Worm (Caenorhabditis elegans) whole organism, late embryonic: ENCODE data around the gene ZK546.19.
"Not testable (repeated sequence)": the region's sequence is repeated elsewhere in the genome, so short reads cannot be mapped to it uniquely, and the experiment has no call there.

Experiments
- C08G9.2 ChIP-seq: sonication (generic microtip); optimal IDR thresholded peaks from 2 replicates; lab custom pipeline; 2016; ENCODE audit warnings: mild to moderate bottlenecking, missing genetic modification characterization, moderate library complexity, missing compliant biosample characterization
- F13H6.1 ChIP-seq: sonication (generic microtip); optimal IDR thresholded peaks from 2 replicates; lab custom pipeline; 2016; ENCODE audit warnings: missing genetic modification characterization, missing compliant biosample characterization
- K09A11.1 ChIP-seq: sonication (generic microtip); optimal IDR thresholded peaks from 2 replicates; lab custom pipeline; 2017; ENCODE audit warnings: antibody characterized with exemption, mild to moderate bottlenecking, missing genetic modification characterization, missing compliant biosample characterization; ENCODE audit not compliant: insufficient read depth
- ceh-18 ChIP-seq: sonication (generic microtip); optimal IDR thresholded peaks from 2 replicates; lab custom pipeline; 2016; ENCODE audit warnings: missing genetic modification characterization, missing compliant biosample characterization
- ceh-24 ChIP-seq: sonication (generic microtip); optimal IDR thresholded peaks from 2 replicates; lab custom pipeline; 2016; ENCODE audit warnings: mild to moderate bottlenecking, missing genetic modification characterization, missing compliant biosample characterization
- ceh-30 ChIP-seq: fragments of 150-350 bp; optimal IDR thresholded peaks from 2 replicates; lab custom pipeline; 2014; ENCODE audit warnings: missing biosample characterization, missing genetic modification characterization
- ceh-31 ChIP-seq: sonication (generic microtip); optimal IDR thresholded peaks from 2 replicates; lab custom pipeline; 2016; ENCODE audit warnings: missing genetic modification characterization, missing compliant biosample characterization
- ceh-34 ChIP-seq: sonication (generic microtip); optimal IDR thresholded peaks from 2 replicates; lab custom pipeline; 2016; ENCODE audit warnings: mild to moderate bottlenecking, missing genetic modification characterization, missing compliant biosample characterization
- ceh-45 ChIP-seq: fragments of 200-800 bp; sonication (Bioruptor generic); IDR thresholded peaks from 2 replicates; pipeline ENCODE4 v1.3.6; 2022; ENCODE audit warnings: missing genetic modification reagents, missing genetic modification characterization, missing compliant biosample characterization
- ceh-48 ChIP-seq: sonication (generic microtip); optimal IDR thresholded peaks from 2 replicates; lab custom pipeline; 2016; ENCODE audit warnings: missing genetic modification characterization, inconsistent platforms, missing compliant biosample characterization
- ceh-9 ChIP-seq: sonication (generic microtip); optimal IDR thresholded peaks from 2 replicates; lab custom pipeline; 2016; ENCODE audit warnings: mild to moderate bottlenecking, missing genetic modification characterization, inconsistent platforms, missing compliant biosample characterization
- che-1 ChIP-seq: sonication (generic microtip); optimal IDR thresholded peaks from 2 replicates; lab custom pipeline; 2016; ENCODE audit warnings: mild to moderate bottlenecking, missing genetic modification characterization, missing compliant biosample characterization
- dve-1 ChIP-seq: sonication (generic microtip); optimal IDR thresholded peaks from 2 replicates; lab custom pipeline; 2017; ENCODE audit warnings: antibody characterized with exemption, mild to moderate bottlenecking, missing genetic modification characterization, missing compliant biosample characterization
- elt-2 ChIP-seq: sonication (generic microtip); optimal IDR thresholded peaks from 2 replicates; lab custom pipeline; 2016; ENCODE audit warnings: missing genetic modification reagents, missing genetic modification characterization, missing compliant biosample characterization
- elt-4 ChIP-seq: sonication (generic microtip); optimal IDR thresholded peaks from 2 replicates; lab custom pipeline; 2016; ENCODE audit warnings: missing genetic modification characterization, missing compliant biosample characterization
- ets-4 ChIP-seq: sonication (generic microtip); optimal IDR thresholded peaks from 2 replicates; lab custom pipeline; 2016; ENCODE audit warnings: missing genetic modification characterization, missing compliant biosample characterization
- fax-1 ChIP-seq: sonication (generic microtip); optimal IDR thresholded peaks from 2 replicates; lab custom pipeline; 2016; ENCODE audit warnings: missing genotype, missing genetic modification characterization, missing compliant biosample characterization
- hlh-13 ChIP-seq: fragments of 200-800 bp; sonication (Bioruptor generic); optimal IDR thresholded peaks from 2 replicates; lab custom pipeline; 2018; ENCODE audit warnings: mild to moderate bottlenecking, missing genetic modification characterization, missing compliant biosample characterization
- hlh-30 ChIP-seq: sonication (generic microtip); optimal IDR thresholded peaks from 2 replicates; lab custom pipeline; 2017; ENCODE audit warnings: antibody characterized with exemption, missing genetic modification characterization, missing compliant biosample characterization; ENCODE audit not compliant: insufficient read depth
- hlh-6 ChIP-seq: sonication (generic microtip); optimal IDR thresholded peaks from 2 replicates; lab custom pipeline; 2016; ENCODE audit warnings: missing genotype, missing genetic modification characterization, missing compliant biosample characterization
- nfya-1 ChIP-seq: sonication (generic microtip); optimal IDR thresholded peaks from 2 replicates; lab custom pipeline; 2017; ENCODE audit warnings: missing genetic modification characterization, mild to moderate bottlenecking, missing compliant biosample characterization, antibody characterized with exemption, moderate library complexity
- nhr-232 ChIP-seq: sonication (generic microtip); optimal IDR thresholded peaks from 2 replicates; lab custom pipeline; 2016; ENCODE audit warnings: missing genetic modification characterization, missing compliant biosample characterization
- npax-4 ChIP-seq: sonication (generic microtip); optimal IDR thresholded peaks from 2 replicates; lab custom pipeline; 2016; ENCODE audit warnings: missing genetic modification characterization, missing compliant biosample characterization
- pax-1 ChIP-seq: fragments of 150-350 bp; optimal IDR thresholded peaks from 2 replicates; lab custom pipeline; 2014; ENCODE audit warnings: missing biosample characterization, missing genetic modification characterization
- pha-4 ChIP-seq: fragments of 150-350 bp; optimal IDR thresholded peaks from 2 replicates; lab custom pipeline; 2018; ENCODE audit warnings: missing biosample characterization, missing genetic modification reagents, missing genetic modification characterization
- ref-2 ChIP-seq: sonication (generic microtip); optimal IDR thresholded peaks from 2 replicates; lab custom pipeline; 2016; ENCODE audit warnings: missing genetic modification characterization, missing compliant biosample characterization
- rnt-1 ChIP-seq: sonication (generic microtip); optimal IDR thresholded peaks from 2 replicates; lab custom pipeline; 2016; ENCODE audit warnings: missing genetic modification characterization, missing compliant biosample characterization
- tbx-2 ChIP-seq: sonication (generic microtip); optimal IDR thresholded peaks from 2 replicates; lab custom pipeline; 2016; ENCODE audit warnings: missing genetic modification characterization, missing compliant biosample characterization
- unc-3 ChIP-seq, 2 experiments: fragments of 200-800 bp in 1 of 2; sonication (Bioruptor generic) in 1 of 2; sonication (generic microtip) in 1 of 2; conservative IDR thresholded peaks in 1 of 2; optimal IDR thresholded peaks in 1 of 2; 2 replicates each; pipeline versions ENCODE4 v1.3.6 to Lab custom; 2016 to 2022; ENCODE audit warnings: missing compliant biosample characterization in 2 of 2, missing genetic modification characterization in 2 of 2, missing genetic modification reagents in 1 of 2
- unc-42 ChIP-seq: sonication (generic microtip); optimal IDR thresholded peaks from 2 replicates; lab custom pipeline; 2016; ENCODE audit warnings: missing genotype, missing genetic modification characterization, missing compliant biosample characterization
- unc-55 ChIP-seq: sonication (generic microtip); optimal IDR thresholded peaks from 2 replicates; lab custom pipeline; 2017; ENCODE audit warnings: missing biosample characterization, missing genetic modification reagents, missing genetic modification characterization
- unc-86 ChIP-seq: sonication (generic microtip); optimal IDR thresholded peaks from 2 replicates; lab custom pipeline; 2016; ENCODE audit warnings: missing genetic modification characterization, missing compliant biosample characterization

The ZK546.19 gene

DNA sequence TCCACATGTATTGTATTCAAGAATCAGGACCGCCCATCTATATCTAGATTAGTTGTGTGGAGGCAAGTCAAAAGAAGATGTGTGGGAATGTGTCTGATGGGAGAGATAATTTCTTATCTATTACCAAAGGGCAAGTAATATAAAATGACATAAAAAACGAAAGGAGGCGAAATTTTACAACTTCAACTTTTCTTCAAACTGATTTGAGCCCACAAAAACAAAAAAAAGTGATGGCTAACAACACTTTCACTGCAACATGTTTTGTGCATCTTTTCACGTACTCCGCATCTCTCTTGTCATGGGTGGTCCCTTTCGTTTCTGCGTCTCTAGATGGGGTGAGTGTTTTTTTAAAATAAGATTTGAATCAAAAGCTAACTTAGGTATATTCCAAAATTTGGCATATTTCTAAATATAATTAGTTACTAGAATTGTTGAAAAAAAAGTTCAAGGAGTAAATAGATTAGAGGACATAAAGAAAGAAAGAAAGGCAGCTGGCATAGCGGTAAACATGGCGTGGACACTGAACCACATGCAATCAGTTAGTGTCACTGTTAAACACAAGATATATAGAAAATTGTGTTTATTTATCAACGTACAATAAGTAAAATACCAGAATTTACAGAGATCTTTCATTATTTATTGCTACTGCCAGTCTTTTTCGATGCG lies at the start of gene ZK546.19:
Gene ZK546.19 (plus strand): TSS at position 186 of the 666 bp plus-strand sequence.
- TF ChIP-seq unc-3 (GFP tag; conservative IDR thresholded peaks at IDR 0.05; lab: Robert Waterston, UW) (no peak), unc-3 (tag; optimal IDR thresholded peaks at IDR 0.05; lab: Kevin White, UChicago) (no peak), rnt-1 (tag; lab: Kevin White, UChicago) (peak; percentile 27), hlh-6 (no peak), unc-42 (tag; lab: Kevin White, UChicago) (peak; percentile 5)
- TF ChIP-seq, all 69 proteins: peak for 2

DNA sequence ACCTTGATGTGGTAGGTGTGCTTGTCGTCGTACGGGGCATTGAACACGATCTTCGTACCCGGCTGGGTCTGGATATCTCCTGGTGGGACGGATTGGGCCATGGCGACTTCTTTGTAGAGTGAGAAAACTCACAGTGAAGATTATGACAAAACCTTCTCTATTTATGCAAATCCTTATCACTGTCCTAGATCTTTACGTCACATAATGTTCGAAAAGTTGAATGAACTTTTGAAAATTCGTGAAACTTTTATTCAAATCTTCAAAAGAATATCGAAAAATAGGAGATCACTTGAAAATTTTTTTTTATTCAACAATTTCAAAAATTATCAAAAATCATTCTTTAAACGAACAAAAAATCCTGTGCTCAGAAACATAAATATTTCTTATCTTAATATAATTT lies 48.9 kb upstream of the ZK546.19 start, which contains the start of gene msp-33:
Gene msp-33 (minus strand): TSS at position 101 of the 400 bp plus-strand sequence.
- TF ChIP-seq ceh-45 (GFP tag; lab: Robert Waterston, UW) (no peak), dve-1 (tag; lab: Kevin White, UChicago) (no peak), ceh-9 (tag; lab: Kevin White, UChicago) (no peak), nhr-232 (tag; lab: Kevin White, UChicago) (no peak), unc-86 (tag; lab: Kevin White, UChicago) (no peak), ets-4 (tag; lab: Kevin White, UChicago) (no peak), F13H6.1 (tag; lab: Kevin White, UChicago) (no peak), che-1 (tag; lab: Kevin White, UChicago) (no peak), fax-1 (no peak), pax-1 (no peak), hlh-6 (no peak), ceh-24 (no peak), unc-55 (GFP tag; lab: Kevin White, UChicago) (no peak), elt-4 (tag; lab: Kevin White, UChicago) (no peak), ceh-34 (tag; lab: Kevin White, UChicago) (no peak)

DNA sequence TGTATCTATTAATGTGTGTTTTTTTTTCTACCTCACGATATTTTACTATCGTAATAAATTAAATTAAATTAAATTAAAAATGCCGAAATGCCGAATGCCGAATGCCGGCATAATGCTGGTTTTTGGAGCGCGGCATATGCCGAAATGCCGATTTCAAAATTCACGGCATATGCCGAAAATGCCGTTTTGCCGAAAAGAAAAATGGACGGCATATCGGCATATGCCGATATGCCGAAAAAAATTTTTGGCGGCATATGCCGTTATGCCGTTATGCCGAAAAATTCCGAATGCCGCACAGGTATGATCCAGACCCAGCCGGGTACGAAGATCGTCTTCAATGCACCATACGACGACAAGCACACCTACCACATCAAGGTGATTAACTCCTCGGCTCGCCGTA lies 43.0 kb upstream of the ZK546.19 start, which contains the start of gene msp-32:
Gene msp-32 (plus strand): TSS at position 301 of the 400 bp plus-strand sequence.
- not testable (repeated sequence) for TF ChIP-seq fax-1; npax-4 (tag; lab: Kevin White, UChicago); unc-42 (tag; lab: Kevin White, UChicago)

DNA sequence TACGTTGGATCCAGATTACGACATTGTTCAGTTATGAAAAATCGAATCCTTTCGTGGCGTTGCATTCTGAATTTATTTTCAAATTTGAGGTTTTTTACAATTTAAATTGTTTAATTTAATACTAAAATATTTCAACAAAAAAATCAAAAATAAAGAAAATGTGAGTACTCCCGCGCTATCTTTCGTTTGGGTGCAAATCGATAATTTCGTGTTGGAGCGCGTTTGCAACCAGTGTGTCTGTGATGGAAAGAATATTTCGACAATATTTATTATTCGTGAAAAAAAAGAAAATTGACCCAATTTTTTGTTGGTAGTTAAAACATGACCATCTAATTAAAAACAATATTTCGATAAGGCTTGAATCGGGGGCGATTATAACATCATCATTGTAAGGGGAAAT lies 39.5 kb upstream of the ZK546.19 start, which contains the start of gene R05F9.9:
Gene R05F9.9 (minus strand): TSS at position 66 of the 400 bp plus-strand sequence.
- TF ChIP-seq K09A11.1 (tag; lab: Kevin White, UChicago) (no peak), fax-1 (no peak), elt-2 (tag; lab: Kevin White, UChicago) (peak; percentile 35), ceh-48 (tag; lab: Kevin White, UChicago) (peak; percentile 79)

DNA sequence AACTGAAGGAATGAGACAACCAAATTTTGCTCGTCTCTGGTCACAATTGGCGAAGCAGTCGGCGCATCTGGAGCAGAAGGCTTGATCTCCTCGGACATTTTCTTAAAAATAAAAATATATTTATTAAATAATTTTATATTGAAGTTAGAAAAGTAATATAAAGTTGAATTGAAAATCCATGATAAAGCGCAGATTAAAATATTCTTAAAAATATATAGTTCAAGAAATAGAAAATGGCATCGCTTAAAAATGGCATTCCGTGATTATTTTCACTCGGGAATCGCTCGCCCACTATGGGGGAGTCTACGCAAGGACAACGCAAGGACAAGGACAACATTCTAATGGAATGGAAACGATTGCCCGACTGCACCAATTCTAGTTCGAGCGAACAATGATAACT lies 37.8 kb upstream of the ZK546.19 start, which contains the start of gene sgt-1:
Gene sgt-1 (minus strand): TSS at position 101 of the 400 bp plus-strand sequence.
- TF ChIP-seq ceh-24; ref-2 (tag; lab: Kevin White, UChicago); hlh-13 (GFP tag; lab: Kevin White, UChicago): not testable (repeated sequence)

ce11 chrII:4904277-4904676 lies 37.2 kb upstream of the ZK546.19 start:
- TF ChIP-seq hlh-30 (tag; lab: Kevin White, UChicago) = peak; percentile 56
- TF ChIP-seq C08G9.2 = no peak
- no peak for TF ChIP-seq ceh-48 (tag; lab: Kevin White, UChicago)
- no peak for TF ChIP-seq unc-86 (tag; lab: Kevin White, UChicago)
- TF ChIP-seq dve-1 (tag; lab: Kevin White, UChicago) = peak; percentile 44
- TF ChIP-seq ets-4 (tag; lab: Kevin White, UChicago) = peak; percentile 1
- TF ChIP-seq tbx-2 (tag; lab: Kevin White, UChicago) = peak; percentile 34
- peak; percentile 64 for TF ChIP-seq ceh-31 (tag; lab: Kevin White, UChicago)
- peak; percentile 47 for TF ChIP-seq ceh-30 (tag; lab: Kevin White, UChicago)
- peak; percentile 70 for TF ChIP-seq rnt-1 (tag; lab: Kevin White, UChicago)
- TF ChIP-seq unc-42 (tag; lab: Kevin White, UChicago) = peak; percentile 86
- no peak for TF ChIP-seq ref-2 (tag; lab: Kevin White, UChicago)
- TF ChIP-seq nfya-1 = peak; percentile 87
- TF ChIP-seq ceh-24 = no peak
- TF ChIP-seq unc-55 (GFP tag; lab: Kevin White, UChicago) = peak; percentile 98
- peak; percentile 7 for TF ChIP-seq elt-2 (tag; lab: Kevin White, UChicago)
- no peak for TF ChIP-seq pha-4 (tag; lab: Kevin White, UChicago)
- peak; percentile 47 for TF ChIP-seq ceh-18 (tag; lab: Kevin White, UChicago)
